Fruit fly (Drosophila melanogaster) whole organism, wandering third instar larva: Measurements from ENCODE around the gene robo2.

Source experiments
- Abd-B ChIP-seq: fragments of >200 bp; optimal IDR thresholded peaks from 2 replicates; lab custom pipeline; 2017; ENCODE audit warnings: missing biosample characterization, missing genetic modification characterization
- CG32264 ChIP-seq: fragments of 200-800 bp; sonication (Bioruptor generic); optimal IDR thresholded peaks from 2 replicates; lab custom pipeline; 2016; ENCODE audit warnings: missing biosample characterization, missing genetic modification characterization
- CrebA ChIP-seq: fragments of 200-800 bp; sonication (Bioruptor generic); optimal IDR thresholded peaks from 2 replicates; lab custom pipeline; 2016; ENCODE audit warnings: missing biosample characterization, mild to moderate bottlenecking, missing genetic modification characterization, borderline replicate concordance
- Dif ChIP-seq: fragments of 200-275, 200-300 bp; sonication (Bioruptor generic); optimal IDR thresholded peaks from 2 replicates; lab custom pipeline; 2018; ENCODE audit warnings: missing biosample characterization, missing genetic modification characterization; ENCODE audit not compliant: partially characterized antibody
- HLH106 ChIP-seq: fragments of 200-800 bp; optimal IDR thresholded peaks from 3 replicates; lab custom pipeline; 2019; ENCODE audit warnings: missing biosample characterization, mild to moderate bottlenecking, missing genetic modification characterization, moderate library complexity
- Hnf4 ChIP-seq: fragments of 200-800 bp; sonication (Bioruptor generic); optimal IDR thresholded peaks from 2 replicates; lab custom pipeline; 2016; ENCODE audit warnings: missing biosample characterization, mild to moderate bottlenecking, missing genetic modification characterization
- Jra ChIP-seq: sonication (Bioruptor generic); optimal IDR thresholded peaks from 2 replicates; lab custom pipeline; 2016; ENCODE audit warnings: missing biosample characterization, missing genetic modification characterization
- Mio ChIP-seq: sonication (Bioruptor generic); optimal IDR thresholded peaks from 2 replicates; lab custom pipeline; 2016; ENCODE audit warnings: missing biosample characterization, missing genetic modification characterization
- N ChIP-seq: fragments of >200 bp; optimal IDR thresholded peaks from 2 replicates; lab custom pipeline; 2018; ENCODE audit warnings: missing biosample characterization, missing external identifiers, missing genetic modification characterization
- Rel ChIP-seq, 2 experiments: fragments of 200-800 bp; sonication (Bioruptor generic) in 1 of 2; optimal IDR thresholded peaks; 2 replicates in 1 of 2; 3 replicates in 1 of 2; lab custom pipeline; 2016 to 2019; ENCODE audit warnings: mild to moderate bottlenecking in 2 of 2, missing biosample characterization in 2 of 2, missing genetic modification characterization in 2 of 2, moderate library complexity in 1 of 2
- Sp1 ChIP-seq: fragments of 200-800 bp; sonication (Bioruptor generic); optimal IDR thresholded peaks from 3 replicates; lab custom pipeline; 2019; ENCODE audit warnings: missing biosample characterization, mild to moderate bottlenecking, missing genetic modification characterization, moderate library complexity
- Vsx2 ChIP-seq: fragments of 200-300, 225-300 bp; sonication (Bioruptor generic); optimal IDR thresholded peaks from 2 replicates; lab custom pipeline; 2018; ENCODE audit warnings: missing biosample characterization, missing genetic modification characterization; ENCODE audit not compliant: partially characterized antibody
- br ChIP-seq: fragments of 200-800 bp; sonication (Bioruptor generic); optimal IDR thresholded peaks from 2 replicates; lab custom pipeline; 2016; ENCODE audit warnings: missing biosample characterization, missing genetic modification characterization
- dl ChIP-seq, 2 experiments: fragments of 175-275, 200-275 bp in 1 of 2; fragments of 200-275 bp in 1 of 2; sonication (Bioruptor generic); optimal IDR thresholded peaks; lab custom pipeline; 2018; ENCODE audit warnings: mild to moderate bottlenecking in 2 of 2, missing biosample characterization in 2 of 2, missing genetic modification characterization in 2 of 2, moderate library complexity in 2 of 2; ENCODE audit not compliant: partially characterized antibody in 2 of 2, insufficient read depth in 1 of 2
- dmrt93B ChIP-seq: fragments of 200-800 bp; sonication (Bioruptor generic); optimal IDR thresholded peaks from 2 replicates; lab custom pipeline; 2018; ENCODE audit warnings: missing biosample characterization, mild to moderate bottlenecking, missing genetic modification characterization
- ey ChIP-seq: fragments of 200-800 bp; sonication (Bioruptor generic); optimal IDR thresholded peaks from 2 replicates; lab custom pipeline; 2016; ENCODE audit warnings: missing biosample characterization, missing genetic modification characterization
- foxo ChIP-seq, 2 experiments: fragments of 200-800 bp; sonication (Bioruptor generic); optimal IDR thresholded peaks; 2 replicates in 1 of 2; 3 replicates in 1 of 2; lab custom pipeline; 2016 to 2017; ENCODE audit warnings: missing biosample characterization in 2 of 2, missing genetic modification characterization in 2 of 2
- fru ChIP-seq: fragments of 200-800 bp; sonication (Bioruptor generic); optimal IDR thresholded peaks from 3 replicates; lab custom pipeline; 2016; ENCODE audit warnings: missing biosample characterization, mild to moderate bottlenecking, missing genetic modification characterization
- h ChIP-seq: fragments of 200-800 bp; sonication (Bioruptor generic); optimal IDR thresholded peaks from 3 replicates; lab custom pipeline; 2016; ENCODE audit warnings: missing biosample characterization, mild to moderate bottlenecking, missing genetic modification characterization
- jim ChIP-seq: fragments of 175-275, 200-325 bp; sonication (Bioruptor generic); optimal IDR thresholded peaks from 2 replicates; lab custom pipeline; 2016; ENCODE audit warnings: missing biosample characterization, mild to moderate bottlenecking, missing genetic modification characterization
- pan ChIP-seq: fragments of >200 bp; optimal IDR thresholded peaks from 2 replicates; lab custom pipeline; 2017
- rgr ChIP-seq: fragments of 200-800 bp; sonication (Bioruptor generic); optimal IDR thresholded peaks from 3 replicates; lab custom pipeline; 2016; ENCODE audit warnings: missing biosample characterization, mild to moderate bottlenecking, missing genetic modification characterization
- sage ChIP-seq: fragments of 200-800 bp; sonication (Bioruptor generic); optimal IDR thresholded peaks from 2 replicates; lab custom pipeline; 2016; ENCODE audit warnings: missing biosample characterization, mild to moderate bottlenecking, missing genetic modification characterization
- sv ChIP-seq: fragments of 200-800 bp; sonication (Bioruptor generic); optimal IDR thresholded peaks from 3 replicates; lab custom pipeline; 2016; ENCODE audit warnings: missing biosample characterization, missing genetic modification characterization
- usp ChIP-seq: fragments of >200 bp; optimal IDR thresholded peaks from 2 replicates; lab custom pipeline; 2017; ENCODE audit warnings: missing biosample characterization, missing genetic modification characterization
- woc ChIP-seq: sonication (Bioruptor generic); optimal IDR thresholded peaks from 2 replicates; lab custom pipeline; 2016; ENCODE audit warnings: missing biosample characterization, mild to moderate bottlenecking, missing genetic modification characterization

robo2 gene

dm6 chr2L:1399434-1399833 is 20.8 kb downstream of the robo2 start:
- TF ChIP-seq woc (GFP tag; lab: Kevin White, UChicago) (no peak), br (GFP tag; lab: Kevin White, UChicago) (no peak), dmrt93B (GFP tag; lab: Kevin White, UChicago) (no peak), N (no peak), Jra (GFP tag; lab: Kevin White, UChicago) (no peak), Mio (GFP tag; lab: Kevin White, UChicago) (no peak), Abd-B (GFP tag; lab: Kevin White, UChicago) (no peak), usp (GFP tag; lab: Kevin White, UChicago) (no peak), jim (no peak), foxo (GFP tag; optimal IDR thresholded peaks at IDR 0.05; lab: Kevin White, UChicago) (no peak), fru (GFP tag; lab: Kevin White, UChicago) (no peak), Hnf4 (GFP tag; lab: Kevin White, UChicago) (no peak), HLH106 (tag; lab: Kevin White, UChicago) (no peak), rgr (GFP tag; lab: Kevin White, UChicago) (no peak), Sp1 (GFP tag; lab: Kevin White, UChicago) (no peak)
- TF ChIP-seq, all 38 proteins: peak for 0

dm6 chr2L:1393611-1394010 is 26.6 kb downstream of the robo2 start:
- peak in 1 of 2 experiments; percentile 17 for TF ChIP-seq foxo (GFP tag; optimal IDR thresholded peaks at IDR 0.05; lab: Kevin White, UChicago)
- TF ChIP-seq woc (GFP tag; lab: Kevin White, UChicago): no peak

dm6 chr2L:1390271-1390670 is 30.0 kb downstream of the robo2 start:
- TF ChIP-seq h (GFP tag; lab: Kevin White, UChicago): no peak
- TF ChIP-seq sv (GFP tag; lab: Kevin White, UChicago): no peak
- TF ChIP-seq fru (GFP tag; lab: Kevin White, UChicago): no peak

dm6 chr2L:1387811-1388210 is 32.4 kb downstream of the robo2 start:
- TF ChIP-seq br (GFP tag; lab: Kevin White, UChicago): no peak
- no peak for TF ChIP-seq Vsx2 (GFP tag; lab: Kevin White, UChicago)
- no peak for TF ChIP-seq woc (GFP tag; lab: Kevin White, UChicago)
- no peak for TF ChIP-seq CG32264 (GFP tag; lab: Kevin White, UChicago)
- TF ChIP-seq usp (GFP tag; lab: Kevin White, UChicago): no peak
- TF ChIP-seq Hnf4 (GFP tag; lab: Kevin White, UChicago): no peak
- no peak for TF ChIP-seq Mio (GFP tag; lab: Kevin White, UChicago)
- TF ChIP-seq h (GFP tag; lab: Kevin White, UChicago): peak; percentile 14
- TF ChIP-seq ey (GFP tag; lab: Kevin White, UChicago): peak; percentile 1
- TF ChIP-seq foxo (GFP tag; optimal IDR thresholded peaks at IDR 0.05; lab: Kevin White, UChicago): peak in 1 of 2 experiments; percentile 12
- TF ChIP-seq N: no peak
- no peak for TF ChIP-seq HLH106 (tag; lab: Kevin White, UChicago)

- TF ChIP-seq N (no peak), Sp1 (GFP tag; lab: Kevin White, UChicago) (no peak), Rel (GFP tag; optimal IDR thresholded peaks at IDR 0.05; lab: Kevin White, UChicago) (no peak), Rel (tag; optimal IDR thresholded peaks at IDR 0.05; lab: Kevin White, UChicago) (no peak), CrebA (GFP tag; lab: Kevin White, UChicago) (no peak), dl (GFP tag; optimal IDR thresholded peaks at IDR 0.05; lab: Kevin White, UChicago; ENCODE audit: insufficient read depth in 1 of 2, partially characterized antibody in 2 of 2) (no peak), Dif (GFP tag; lab: Kevin White, UChicago) (no peak), ey (GFP tag; lab: Kevin White, UChicago) (no peak), sage (GFP tag; lab: Kevin White, UChicago) (no peak), jim (no peak), dmrt93B (GFP tag; lab: Kevin White, UChicago) (no peak), Hnf4 (GFP tag; lab: Kevin White, UChicago) (no peak), pan (no peak), Vsx2 (GFP tag; lab: Kevin White, UChicago) (no peak), Jra (GFP tag; lab: Kevin White, UChicago) (no peak)
These were observed 33.7 kb downstream of the robo2 start for dm6 chr2L:1386512-1386911.

dm6 chr2L:1377635-1378034 is 42.6 kb downstream of the robo2 start:
- TF ChIP-seq dmrt93B (GFP tag; lab: Kevin White, UChicago): no peak
- peak in 1 of 2 experiments; percentile 4 for TF ChIP-seq foxo (GFP tag; optimal IDR thresholded peaks at IDR 0.05; lab: Kevin White, UChicago)
